Worm (Caenorhabditis elegans): Measurements from ENCODE around the gene K09E4.3.
A peak's percentile ranks its signal among the peaks of the same experiment; 100 is the strongest.

Gene K09E4.3

DNA sequence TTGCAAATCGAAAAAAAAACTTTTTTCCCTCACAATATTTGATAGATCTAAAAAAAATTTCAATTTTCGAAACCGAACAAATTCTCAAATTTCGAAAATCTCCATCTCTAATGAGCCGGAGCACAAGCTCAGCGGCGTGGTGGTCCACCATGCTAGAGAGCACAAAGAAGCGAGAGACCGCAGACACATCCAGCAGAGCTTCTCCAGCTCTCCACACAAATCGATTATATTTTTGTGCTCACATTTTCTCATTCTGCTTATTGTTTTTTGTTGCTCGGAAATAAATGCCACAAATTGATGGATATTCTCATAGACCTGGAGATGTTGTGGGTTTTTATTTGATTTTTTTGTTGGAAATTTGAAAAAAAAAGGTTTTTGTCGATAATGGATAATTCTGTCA is 24.6 kb downstream of the K09E4.3 start:
- TF ChIP-seq unc-42 (tag; optimal IDR thresholded peaks at IDR 0.05) (peak; percentile 1), nhr-232 (tag; optimal IDR thresholded peaks at IDR 0.05) (no peak), K02D7.2 (tag; optimal IDR thresholded peaks at IDR 0.05) (no peak), C08G9.2 (tag; optimal IDR thresholded peaks at IDR 0.05) (no peak), ceh-48 (tag; optimal IDR thresholded peaks at IDR 0.05) (peak; percentile 72)

- TF ChIP-seq pha-4 (tag; optimal IDR thresholded peaks at IDR 0.05): no peak
- TF ChIP-seq syd-9 (tag; optimal IDR thresholded peaks at IDR 0.05): no peak
- TF ChIP-seq nfya-1 (tag; optimal IDR thresholded peaks at IDR 0.05): no peak
- TF ChIP-seq odd-2 (tag; optimal IDR thresholded peaks at IDR 0.05): no peak
- TF ChIP-seq pat-9 (tag; optimal IDR thresholded peaks at IDR 0.05): no peak
- TF ChIP-seq hlh-8 (tag; optimal IDR thresholded peaks at IDR 0.05): no peak
- no peak for TF ChIP-seq dve-1 (tag; optimal IDR thresholded peaks at IDR 0.05)
- no peak for TF ChIP-seq K02D7.2 (tag; optimal IDR thresholded peaks at IDR 0.05)
- no peak for TF ChIP-seq pros-1 (tag; optimal IDR thresholded peaks at IDR 0.05)
- TF ChIP-seq F13H6.1 (tag; optimal IDR thresholded peaks at IDR 0.05): no peak
- no peak for TF ChIP-seq rnt-1 (tag; optimal IDR thresholded peaks at IDR 0.05)
- no peak for TF ChIP-seq ref-2 (tag; optimal IDR thresholded peaks at IDR 0.05)
- TF ChIP-seq K09A11.1 (tag; optimal IDR thresholded peaks at IDR 0.05; ENCODE audit: insufficient read depth): no peak
- no peak for TF ChIP-seq unc-42 (tag; optimal IDR thresholded peaks at IDR 0.05)
- no peak for TF ChIP-seq ceh-31 (tag; optimal IDR thresholded peaks at IDR 0.05)
- no peak for TF ChIP-seq ceh-6 (GFP tag; optimal IDR thresholded peaks at IDR 0.05)
- no peak for TF ChIP-seq nhr-232 (tag; optimal IDR thresholded peaks at IDR 0.05)
- TF ChIP-seq unc-55 (GFP tag; optimal IDR thresholded peaks at IDR 0.05): no peak
- no peak for TF ChIP-seq sox-4 (tag; optimal IDR thresholded peaks at IDR 0.05)
- no peak for TF ChIP-seq pha-2 (tag; optimal IDR thresholded peaks at IDR 0.05)
These were observed 25.8 kb downstream of the K09E4.3 start, which contains the start of gene bkip-1 for ce11 chrII:14100963-14101362. TSS of gene bkip-1 (plus strand) at chrII:14101263.

DNA sequence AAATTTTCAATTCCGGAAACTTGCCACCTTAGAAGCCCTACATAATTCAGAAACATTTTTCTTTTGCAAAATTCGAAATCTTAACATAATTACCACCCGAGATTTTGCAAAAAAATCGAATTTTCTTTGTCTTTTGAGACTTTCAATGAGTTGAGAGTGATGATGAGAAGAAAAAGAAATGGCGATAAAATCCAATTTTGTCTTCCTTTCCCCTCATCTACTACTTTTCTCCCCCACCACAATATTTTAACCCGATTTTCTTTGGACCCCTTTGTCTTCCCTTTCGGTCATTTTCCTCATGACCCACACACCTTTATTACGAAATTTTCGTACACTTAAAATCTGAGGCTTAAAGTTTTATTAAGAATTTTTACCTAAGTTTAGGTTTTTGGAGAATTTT is 28.4 kb downstream of the K09E4.3 start:
- TF ChIP-seq unc-42 (tag; optimal IDR thresholded peaks at IDR 0.05): peak; percentile 90
- TF ChIP-seq dve-1 (tag; optimal IDR thresholded peaks at IDR 0.05): no peak

- TF ChIP-seq unc-42 (tag; optimal IDR thresholded peaks at IDR 0.05) (no peak), ttx-3 (tag; optimal IDR thresholded peaks at IDR 0.05) (no peak), gmeb-2 (tag; optimal IDR thresholded peaks at IDR 0.05) (no peak), eyg-1 (tag; optimal IDR thresholded peaks at IDR 0.05) (no peak), F13H6.1 (tag; optimal IDR thresholded peaks at IDR 0.05) (no peak), pha-2 (tag; optimal IDR thresholded peaks at IDR 0.05) (no peak), tbx-7 (tag; optimal IDR thresholded peaks at IDR 0.05) (no peak), rnt-1 (tag; optimal IDR thresholded peaks at IDR 0.05) (no peak), ztf-16 (tag; optimal IDR thresholded peaks at IDR 0.05) (no peak), ceh-30 (tag; optimal IDR thresholded peaks at IDR 0.05) (no peak), ets-4 (tag; optimal IDR thresholded peaks at IDR 0.05) (no peak), unc-3 (GFP tag; conservative IDR thresholded peaks at IDR 0.05) (no peak), unc-3 (tag; optimal IDR thresholded peaks at IDR 0.05) (no peak)
These were observed 29.2 kb downstream of the K09E4.3 start, which contains the start of gene Y39G8C.2 for ce11 chrII:14097518-14097917. TSS of gene Y39G8C.2 (minus strand) at chrII:14097618.

- TF ChIP-seq nfya-1 (tag; optimal IDR thresholded peaks at IDR 0.05) (no peak), sdc-2 (tag; optimal IDR thresholded peaks at IDR 0.05) (peak; percentile 17), elt-4 (tag; optimal IDR thresholded peaks at IDR 0.05) (peak; percentile 46)
These were observed 29.9 kb downstream of the K09E4.3 start for ce11 chrII:14096814-14097213.

DNA sequence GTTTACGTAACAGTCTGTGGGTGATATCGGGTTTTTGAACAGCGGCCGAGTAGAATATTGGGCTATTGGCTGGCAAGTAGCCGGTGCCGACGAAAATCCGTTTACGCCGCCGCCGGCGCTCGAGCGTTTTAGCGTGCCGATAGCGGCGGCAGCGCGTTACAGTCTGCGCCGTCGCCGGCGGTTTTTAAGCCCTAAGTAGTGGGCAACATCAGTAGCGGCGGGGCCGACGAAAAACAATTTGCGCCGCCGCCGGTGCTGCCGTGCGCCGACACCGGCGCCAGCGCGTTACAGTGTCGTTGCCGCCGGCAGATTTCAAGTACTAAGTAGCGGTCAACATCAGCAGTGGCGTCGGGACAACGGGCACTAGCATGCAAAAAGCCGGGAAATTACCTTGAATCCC is 30.9 kb downstream of the K09E4.3 start:
- TF ChIP-seq hlh-13 (GFP tag; optimal IDR thresholded peaks at IDR 0.05) (no peak), unc-3 (GFP tag; conservative IDR thresholded peaks at IDR 0.05) (no peak), unc-3 (tag; optimal IDR thresholded peaks at IDR 0.05) (no peak), fkh-10 (GFP tag; optimal IDR thresholded peaks at IDR 0.05) (no peak), nfya-1 (tag; optimal IDR thresholded peaks at IDR 0.05) (no peak), K09A11.1 (tag; optimal IDR thresholded peaks at IDR 0.05; ENCODE audit: insufficient read depth) (no peak), ref-2 (tag; optimal IDR thresholded peaks at IDR 0.05) (no peak), che-1 (tag; optimal IDR thresholded peaks at IDR 0.05) (no peak), ceh-18 (tag; optimal IDR thresholded peaks at IDR 0.05) (no peak), hlh-8 (tag; optimal IDR thresholded peaks at IDR 0.05) (no peak)

All from whole organism, late embryonic.